Fruit fly (Drosophila melanogaster): ENCODE measurements around the gene Srrm1.

Srrm1 gene

dm6 chr3L:13032085-13032914 is 4.3 kb upstream of the Srrm1 start (continued):
- TF ChIP-seq Nf-YB (GFP tag; optimal IDR thresholded peaks at IDR 0.05): peak; percentile 13
- no peak for TF ChIP-seq seq (GFP tag; IDR thresholded peaks at IDR 0.05)
- TF ChIP-seq inv (GFP tag; IDR thresholded peaks at IDR 0.05; ENCODE audit: partially characterized antibody): no peak
- TF ChIP-seq CG2678 (tag; optimal IDR thresholded peaks at IDR 0.05): peak; percentile 42
- TF ChIP-seq CG2712 (tag; optimal IDR thresholded peaks at IDR 0.05): peak; percentile 54
- TF ChIP-seq sima (GFP tag; optimal IDR thresholded peaks at IDR 0.05): no peak
- TF ChIP-seq CG7556 (GFP tag; optimal IDR thresholded peaks at IDR 0.05): peak; percentile 57
- peak; percentile 50; the same call in 1 of the 3 replicates for TF ChIP-seq CG6791 (GFP tag; IDR thresholded peaks at IDR 0.05; ENCODE audit: partially characterized antibody)
- TF ChIP-seq klu (GFP tag; IDR thresholded peaks at IDR 0.05): no peak
- TF ChIP-seq onecut (GFP tag; IDR thresholded peaks at IDR 0.05): 0 out of 2 replicates have a peak, but pooled peaks have one; percentile 24
- TF ChIP-seq CG17328 (GFP tag; IDR thresholded peaks at IDR 0.05): 0 out of 2 replicates have a peak, but pooled peaks have one; percentile 44
- TF ChIP-seq CG13424 (tag; optimal IDR thresholded peaks at IDR 0.05): peak; percentile 10
- peak; percentile 24; the same call in 1 of the 2 replicates for TF ChIP-seq crol (GFP tag; IDR thresholded peaks at IDR 0.05)
- TF ChIP-seq chinmo (GFP tag; IDR thresholded peaks at IDR 0.05; ENCODE audit: partially characterized antibody): 0 out of 4 replicates have a peak, but pooled peaks have one; percentile 66
- peak; percentile 15 for TF ChIP-seq pros (GFP tag; optimal IDR thresholded peaks at IDR 0.05)
- TF ChIP-seq vvl (GFP tag; IDR thresholded peaks at IDR 0.05): peak; percentile 44; the same call in 1 of the 2 replicates
- peak; percentile 84 for TF ChIP-seq CG4360 (GFP tag; IDR thresholded peaks at IDR 0.05)
- TF ChIP-seq CG8924 (tag; optimal IDR thresholded peaks at IDR 0.05): peak; percentile 18
- TF ChIP-seq CG16813 (GFP tag; IDR thresholded peaks at IDR 0.05; ENCODE audit: partially characterized antibody): peak; percentile 60; the same call in 2 of the 3 replicates
- TF ChIP-seq CG12769 (tag; optimal IDR thresholded peaks at IDR 0.05): peak; percentile 21
- TF ChIP-seq CG3407 (GFP tag; optimal IDR thresholded peaks at IDR 0.05): peak; percentile 60
- TF ChIP-seq CG11504 (tag; optimal IDR thresholded peaks at IDR 0.05): peak; percentile 39
- TF ChIP-seq sens (GFP tag): peak; percentile 85
- peak; percentile 61; the same call in 1 of the 3 replicates for TF ChIP-seq gce (GFP tag; IDR thresholded peaks at IDR 0.05)
- TF ChIP-seq CG32767 (GFP tag; IDR thresholded peaks at IDR 0.05): no peak
- TF ChIP-seq NC2β (GFP tag; optimal IDR thresholded peaks at IDR 0.05): peak; percentile 26
- 0 out of 2 replicates have a peak, but pooled peaks have one; percentile 3 for TF ChIP-seq CG43689 (GFP tag; IDR thresholded peaks at IDR 0.05)
- TF ChIP-seq CG2202 (tag; optimal IDR thresholded peaks at IDR 0.05): no peak
- TF ChIP-seq CTCF (GFP tag; optimal IDR thresholded peaks at IDR 0.05): peak; percentile 11
- peak; percentile 22 for TF ChIP-seq sd (tag; optimal IDR thresholded peaks at IDR 0.05)
- no peak for TF ChIP-seq HLH54F (GFP tag; optimal IDR thresholded peaks at IDR 0.05)
- no peak for TF ChIP-seq CG10274 (GFP tag; optimal IDR thresholded peaks at IDR 0.05)
- TF ChIP-seq tio (GFP tag; optimal IDR thresholded peaks at IDR 0.05): peak; percentile 9
- peak; percentile 22 for TF ChIP-seq CG4424 (GFP tag; optimal IDR thresholded peaks at IDR 0.05)
- TF ChIP-seq dmrt11E (tag; optimal IDR thresholded peaks at IDR 0.05): peak; percentile 47
- TF ChIP-seq CG4820 (GFP tag; optimal IDR thresholded peaks at IDR 0.05): peak; percentile 13
- TF ChIP-seq CG15269 (tag; optimal IDR thresholded peaks at IDR 0.05): peak; percentile 56
- TF ChIP-seq CG11398 (GFP tag; optimal IDR thresholded peaks at IDR 0.05): peak; percentile 2
- no peak for TF ChIP-seq Atf-2 (GFP tag; optimal IDR thresholded peaks at IDR 0.05)
- no peak for TF ChIP-seq exex (tag; optimal IDR thresholded peaks at IDR 0.05)
- peak; percentile 68 for TF ChIP-seq gsb-n (tag; optimal IDR thresholded peaks at IDR 0.05)
- TF ChIP-seq stwl (tag; optimal IDR thresholded peaks at IDR 0.05): peak; percentile 42
- peak; percentile 1 for TF ChIP-seq CG3281 (GFP tag; optimal IDR thresholded peaks at IDR 0.05)
- TF ChIP-seq CG12391 (tag; optimal IDR thresholded peaks at IDR 0.05): peak; percentile 53
- TF ChIP-seq CG4707 (GFP tag; optimal IDR thresholded peaks at IDR 0.05): peak; percentile 59
- TF ChIP-seq CG14014 (GFP tag; IDR thresholded peaks at IDR 0.05): no peak
- TF ChIP-seq az2 (GFP tag; optimal IDR thresholded peaks at IDR 0.05): peak; percentile 4
- peak; percentile 33 for TF ChIP-seq CG10431 (GFP tag; optimal IDR thresholded peaks at IDR 0.05)
